Worm (Caenorhabditis elegans) whole organism, L3 larva: ENCODE measurements around the gene del-6.
A peak's percentile ranks its signal among the peaks of the same experiment; 100 is the strongest.

Source experiments
- ama-1 ChIP-seq: fragments of 150-350 bp; optimal IDR thresholded peaks from 2 replicates; lab custom pipeline; 2018
- daf-12 ChIP-seq: fragments of 150-350 bp; optimal IDR thresholded peaks from 2 replicates; lab custom pipeline; 2014; ENCODE audit warnings: missing biosample characterization, missing genetic modification reagents, missing genetic modification characterization
- egl-27 ChIP-seq: sonication (generic microtip); optimal IDR thresholded peaks from 4 replicates; lab custom pipeline; 2017; ENCODE audit warnings: missing biosample characterization, missing genetic modification reagents, missing genetic modification characterization
- elt-3 ChIP-seq, 3 experiments: fragments of 150-350 bp in 1 of 3; sonication (generic microtip) in 2 of 3; optimal IDR thresholded peaks; 2 replicates in 2 of 3; 4 replicates in 1 of 3; lab custom pipeline; 2014 to 2017; ENCODE audit warnings: missing biosample characterization in 3 of 3, missing genetic modification characterization in 3 of 3
- fkh-10 ChIP-seq: sonication (generic microtip); optimal IDR thresholded peaks from 2 replicates; lab custom pipeline; 2017; ENCODE audit warnings: missing biosample characterization, missing genetic modification reagents, missing genetic modification characterization
- fos-1 ChIP-seq: fragments of 150-350 bp; optimal IDR thresholded peaks from 2 replicates; lab custom pipeline; 2014; ENCODE audit warnings: missing biosample characterization, missing genetic modification characterization
- nhr-11 ChIP-seq: fragments of 150-350 bp; optimal IDR thresholded peaks from 2 replicates; lab custom pipeline; 2014; ENCODE audit warnings: missing biosample characterization, missing genetic modification characterization
- nhr-12 ChIP-seq: fragments of 150-350 bp; optimal IDR thresholded peaks from 2 replicates; lab custom pipeline; 2014; ENCODE audit warnings: missing biosample characterization, missing genetic modification characterization
- nhr-237 ChIP-seq: fragments of 150-350 bp; optimal IDR thresholded peaks from 2 replicates; lab custom pipeline; 2014; ENCODE audit warnings: missing biosample characterization, missing genetic modification characterization
- pha-4 ChIP-seq: fragments of 150-350 bp; optimal IDR thresholded peaks from 2 replicates; lab custom pipeline; 2014; ENCODE audit warnings: missing biosample characterization, missing genetic modification reagents, missing genetic modification characterization
- pqm-1 ChIP-seq: fragments of 150-350 bp; optimal IDR thresholded peaks from 2 replicates; lab custom pipeline; 2017; ENCODE audit warnings: missing biosample characterization, missing genetic modification characterization, inconsistent platforms
- sea-2 ChIP-seq: fragments of 150-350 bp; sonication (generic microtip); optimal IDR thresholded peaks from 4 replicates; lab custom pipeline; 2014; ENCODE audit warnings: missing biosample characterization, missing genetic modification reagents, missing genetic modification characterization
- zag-1 ChIP-seq: fragments of 150-350 bp; optimal IDR thresholded peaks from 2 replicates; lab custom pipeline; 2014; ENCODE audit warnings: missing biosample characterization, missing genetic modification characterization
- ztf-11 ChIP-seq: fragments of 150-350 bp; optimal IDR thresholded peaks from 2 replicates; lab custom pipeline; 2014; ENCODE audit warnings: missing biosample characterization, missing genetic modification characterization

- TF ChIP-seq nhr-11 (tag; lab: Kevin White, UChicago) (no peak), nhr-12 (tag; lab: Kevin White, UChicago) (no peak), pha-4 (tag; lab: Kevin White, UChicago) (no peak), ztf-11 (tag; lab: Kevin White, UChicago) (no peak), daf-12 (tag; lab: Kevin White, UChicago) (no peak), ama-1 (lab: Kevin White, UChicago) (peak; percentile 27), egl-27 (tag; lab: Kevin White, UChicago) (no peak), zag-1 (tag; lab: Kevin White, UChicago) (no peak), sea-2 (no peak), fkh-10 (no peak), elt-3 (tag; optimal IDR thresholded peaks at IDR 0.05; lab: Kevin White, UChicago) (no peak), nhr-237 (tag; lab: Kevin White, UChicago) (no peak), pqm-1 (tag; lab: Kevin White, UChicago) (peak; percentile 48), fos-1 (tag; lab: Kevin White, UChicago) (no peak)
Observed at ce11 chrV:10578938-10579337, 6.2 kb downstream of the del-6 start, which contains the start of the genes erh-1 and lpd-9.
